Worm (Caenorhabditis elegans) whole organism, L4 larva: Measurements from ENCODE around the gene chil-17.

ENCODE experiments used
- D1046.2 ChIP-seq: fragments of 200-800 bp; sonication (Bioruptor generic); IDR thresholded peaks from 2 replicates; pipeline ENCODE4 v1.3.6; 2022; ENCODE audit warnings: missing genetic modification characterization, missing compliant biosample characterization
- F10B5.3 ChIP-seq: sonication (generic microtip); optimal IDR thresholded peaks from 2 replicates; lab custom pipeline; 2016; ENCODE audit warnings: mild to moderate bottlenecking, missing genetic modification characterization, missing compliant biosample characterization
- F37D6.2 ChIP-seq: sonication (generic microtip); optimal IDR thresholded peaks from 2 replicates; lab custom pipeline; 2016; ENCODE audit warnings: mild to moderate bottlenecking, missing genetic modification characterization, missing compliant biosample characterization
- T20F7.1 ChIP-seq: fragments of 200-800 bp; sonication (Bioruptor generic); optimal IDR thresholded peaks from 2 replicates; lab custom pipeline; 2018; ENCODE audit warnings: mild to moderate bottlenecking, missing genetic modification characterization, missing compliant biosample characterization
- Y5F2A.4 ChIP-seq: fragments of 200-800 bp; sonication (Bioruptor generic); optimal IDR thresholded peaks from 2 replicates; lab custom pipeline; 2018; ENCODE audit warnings: mild to moderate bottlenecking, missing genetic modification characterization, missing compliant biosample characterization
- ZK337.2 ChIP-seq: fragments of 200-800 bp; sonication (Bioruptor generic); IDR thresholded peaks from 2 replicates; pipeline ENCODE4 v1.3.6; 2022; ENCODE audit warnings: missing genetic modification reagents, missing genetic modification characterization, missing compliant biosample characterization
- aha-1 ChIP-seq: fragments of 150-350 bp; peaks from one replicate; lab custom pipeline; 2014; ENCODE audit warnings: missing biosample characterization, missing genetic modification characterization
- ama-1 ChIP-seq: fragments of 150-350 bp; optimal IDR thresholded peaks from 2 replicates; lab custom pipeline; 2014; ENCODE audit warnings: inconsistent platforms, mixed read lengths
- attf-4 ChIP-seq: sonication (generic microtip); optimal IDR thresholded peaks from 3 replicates; lab custom pipeline; 2017; ENCODE audit warnings: missing biosample characterization, missing genetic modification characterization
- ceh-32 ChIP-seq: sonication (generic microtip); optimal IDR thresholded peaks from 2 replicates; lab custom pipeline; 2016; ENCODE audit warnings: mild to moderate bottlenecking, missing genetic modification characterization, missing compliant biosample characterization; ENCODE audit not compliant: poor library complexity
- ceh-62 ChIP-seq: sonication (generic microtip); optimal IDR thresholded peaks from 2 replicates; lab custom pipeline; 2017; ENCODE audit warnings: missing biosample characterization, missing genetic modification characterization
- ces-1 ChIP-seq: fragments of 150-350 bp; sonication (generic microtip); optimal IDR thresholded peaks from 4 replicates; lab custom pipeline; 2014; ENCODE audit warnings: missing biosample characterization, missing genetic modification reagents, missing genetic modification characterization
- daf-16 ChIP-seq, 3 experiments: sonication (generic microtip); optimal IDR thresholded peaks; 2 replicates each; lab custom pipeline; 2016 to 2017; ENCODE audit warnings: missing genetic modification characterization in 3 of 3, missing genetic modification reagents in 3 of 3, mild to moderate bottlenecking in 2 of 3, missing compliant biosample characterization in 2 of 3, missing biosample characterization in 1 of 3, moderate library complexity in 1 of 3
- daf-19 ChIP-seq: fragments of 200-800 bp; sonication (Bioruptor generic); conservative IDR thresholded peaks from 2 replicates; pipeline ENCODE4 v1.3.6; 2022; ENCODE audit warnings: missing genetic modification characterization, missing compliant biosample characterization
- dmd-6 ChIP-seq: fragments of 200-800 bp; sonication (Bioruptor generic); IDR thresholded peaks from 2 replicates; pipeline ENCODE4 v1.3.6; 2022; ENCODE audit warnings: missing genetic modification reagents, missing genetic modification characterization, missing compliant biosample characterization
- dve-1 ChIP-seq: sonication (generic microtip); optimal IDR thresholded peaks from 2 replicates; lab custom pipeline; 2017; ENCODE audit warnings: antibody characterized with exemption, mild to moderate bottlenecking, missing genetic modification characterization, missing compliant biosample characterization; ENCODE audit not compliant: insufficient read depth
- egl-43 ChIP-seq: fragments of 200-800 bp; sonication (Bioruptor generic); IDR thresholded peaks from 2 replicates; pipeline ENCODE4 v1.3.6; 2022; ENCODE audit warnings: missing genetic modification reagents, missing genetic modification characterization, missing compliant biosample characterization
- fkh-10 ChIP-seq: fragments of 150-350 bp; optimal IDR thresholded peaks from 2 replicates; lab custom pipeline; 2014; ENCODE audit warnings: missing biosample characterization, missing genetic modification reagents, missing genetic modification characterization
- hif-1 ChIP-seq, 2 experiments: sonication (generic microtip); optimal IDR thresholded peaks; 2 replicates each; lab custom pipeline; 2016 to 2017; ENCODE audit warnings: missing compliant biosample characterization in 2 of 2, missing genetic modification characterization in 2 of 2, missing genetic modification reagents in 2 of 2, missing genotype in 2 of 2, mild to moderate bottlenecking in 1 of 2
- hlh-11 ChIP-seq: fragments of 200-800 bp; sonication (Bioruptor generic); optimal IDR thresholded peaks from 2 replicates; lab custom pipeline; 2018; ENCODE audit warnings: mild to moderate bottlenecking, missing genetic modification characterization, missing compliant biosample characterization
- hlh-30 ChIP-seq: sonication (generic microtip); optimal IDR thresholded peaks from 2 replicates; lab custom pipeline; 2017; ENCODE audit warnings: antibody characterized with exemption, mild to moderate bottlenecking, missing genetic modification characterization, missing compliant biosample characterization; ENCODE audit not compliant: insufficient read depth
- lim-7 ChIP-seq: fragments of 200-800 bp; sonication (Bioruptor generic); IDR thresholded peaks from 2 replicates; pipeline ENCODE4 v1.3.6; 2022; ENCODE audit warnings: missing genetic modification characterization, missing compliant biosample characterization
- lin-1 ChIP-seq: fragments of 200-800 bp; sonication (Bioruptor generic); IDR thresholded peaks from 2 replicates; pipeline ENCODE4 v1.3.6; 2022; ENCODE audit warnings: missing genetic modification reagents, missing genetic modification characterization, missing compliant biosample characterization
- madf-5 ChIP-seq, 2 experiments: fragments of 200-800 bp; sonication (Bioruptor generic); IDR thresholded peaks; 2 replicates each; pipeline ENCODE4 v1.3.6; 2022; ENCODE audit warnings: missing compliant biosample characterization in 2 of 2, missing genetic modification characterization in 2 of 2
- mdl-1 ChIP-seq, 2 experiments: fragments of 150-350 bp in 1 of 2; sonication (generic microtip) in 1 of 2; optimal IDR thresholded peaks; 2 replicates each; lab custom pipeline; 2014 to 2017; ENCODE audit warnings: missing biosample characterization in 2 of 2, missing genetic modification characterization in 2 of 2
- mxl-3 ChIP-seq: fragments of 200-800 bp; sonication (Bioruptor generic); optimal IDR thresholded peaks from 2 replicates; lab custom pipeline; 2018; ENCODE audit warnings: mild to moderate bottlenecking, missing genetic modification characterization, missing compliant biosample characterization
- nhr-102 ChIP-seq: sonication (generic microtip); optimal IDR thresholded peaks from 2 replicates; lab custom pipeline; 2016; ENCODE audit warnings: mild to moderate bottlenecking, missing genetic modification characterization, moderate library complexity, missing compliant biosample characterization
- nhr-11 ChIP-seq: fragments of 150-350 bp; optimal IDR thresholded peaks from 2 replicates; lab custom pipeline; 2014; ENCODE audit warnings: missing biosample characterization, missing genetic modification characterization
- nhr-237 ChIP-seq: sonication (generic microtip); optimal IDR thresholded peaks from 2 replicates; lab custom pipeline; 2017; ENCODE audit warnings: missing biosample characterization, missing genetic modification characterization
- nhr-28 ChIP-seq: fragments of 150-350 bp; optimal IDR thresholded peaks from 2 replicates; lab custom pipeline; 2014; ENCODE audit warnings: missing biosample characterization, missing genetic modification characterization
- nhr-42 ChIP-seq: fragments of 200-800 bp; sonication (Bioruptor generic); IDR thresholded peaks from 2 replicates; pipeline ENCODE4 v1.3.6; 2022; ENCODE audit warnings: missing genetic modification characterization, missing compliant biosample characterization
- nhr-77 ChIP-seq: fragments of 150-350 bp; optimal IDR thresholded peaks from 2 replicates; lab custom pipeline; 2014; ENCODE audit warnings: missing biosample characterization, missing genetic modification characterization
- pha-4 ChIP-seq, 2 experiments: fragments of 150-350 bp in 1 of 2; fragments of 200-800 bp in 1 of 2; sonication (Bioruptor generic) in 1 of 2; IDR thresholded peaks in 1 of 2; optimal IDR thresholded peaks in 1 of 2; 2 replicates each; pipeline versions ENCODE4 v1.3.6 to Lab custom; 2014 to 2022; ENCODE audit warnings: missing genetic modification characterization in 2 of 2, missing genetic modification reagents in 2 of 2, missing biosample characterization in 1 of 2, missing compliant biosample characterization in 1 of 2
- pqm-1 ChIP-seq: sonication (generic microtip); optimal IDR thresholded peaks from 2 replicates; lab custom pipeline; 2017; ENCODE audit warnings: missing biosample characterization, missing genetic modification characterization
- rbr-2 ChIP-seq: sonication (generic microtip); optimal IDR thresholded peaks from 2 replicates; lab custom pipeline; 2016; ENCODE audit warnings: missing genotype, missing genetic modification characterization, missing compliant biosample characterization
- sdz-12 ChIP-seq: fragments of 200-800 bp; sonication (Bioruptor generic); optimal IDR thresholded peaks from 2 replicates; lab custom pipeline; 2018; ENCODE audit warnings: mild to moderate bottlenecking, missing genetic modification characterization, missing compliant biosample characterization
- skn-1 ChIP-seq: fragments of 150-350 bp; optimal IDR thresholded peaks from 2 replicates; lab custom pipeline; 2014; ENCODE audit warnings: missing biosample characterization, missing genetic modification characterization
- snpc-4 ChIP-seq: fragments of 150-350 bp; optimal IDR thresholded peaks from 2 replicates; lab custom pipeline; 2014; ENCODE audit warnings: missing biosample characterization, missing genetic modification characterization
- spr-1 ChIP-seq: sonication (generic microtip); optimal IDR thresholded peaks from 2 replicates; lab custom pipeline; 2016; ENCODE audit warnings: mild to moderate bottlenecking, missing genetic modification characterization, missing compliant biosample characterization
- spr-3 ChIP-seq: fragments of 200-800 bp; sonication (Bioruptor generic); optimal IDR thresholded peaks from 2 replicates; lab custom pipeline; 2018; ENCODE audit warnings: mild to moderate bottlenecking, missing genetic modification characterization, missing compliant biosample characterization
- tag-97 ChIP-seq: fragments of 200-800 bp; sonication (Bioruptor generic); IDR thresholded peaks from 2 replicates; pipeline ENCODE4 v1.3.6; 2022; ENCODE audit warnings: missing genetic modification characterization, missing compliant biosample characterization
- tra-1 ChIP-seq: fragments of 200-800 bp; sonication (Bioruptor generic); IDR thresholded peaks from 2 replicates; pipeline ENCODE4 v1.3.6; 2022; ENCODE audit warnings: missing genetic modification reagents, missing genetic modification characterization, missing compliant biosample characterization
- unc-62 ChIP-seq, 3 experiments: fragments of 150-350 bp in 1 of 3; sonication (generic microtip); optimal IDR thresholded peaks in 2 of 3; peaks in 1 of 3; 1 replicate in 1 of 3; 2 replicates in 2 of 3; lab custom pipeline; 2014 to 2017; ENCODE audit warnings: missing biosample characterization in 3 of 3, missing genetic modification characterization in 3 of 3, missing genetic modification reagents in 3 of 3, missing genotype in 1 of 3
- zfp-3 ChIP-seq: fragments of 200-800 bp; sonication (Bioruptor generic); conservative IDR thresholded peaks from 2 replicates; pipeline ENCODE4 v1.3.6; 2022; ENCODE audit warnings: missing genetic modification reagents, missing genetic modification characterization, missing compliant biosample characterization
- zip-11 ChIP-seq: fragments of 200-800 bp; sonication (Bioruptor generic); IDR thresholded peaks from 2 replicates; pipeline ENCODE4 v1.3.6; 2022; ENCODE audit warnings: missing genetic modification characterization, missing compliant biosample characterization
- zip-2 ChIP-seq: fragments of 150-350 bp; optimal IDR thresholded peaks from 2 replicates; lab custom pipeline; 2014; ENCODE audit warnings: missing biosample characterization, missing genetic modification characterization
- ztf-11 ChIP-seq: fragments of 150-350 bp; optimal IDR thresholded peaks from 2 replicates; lab custom pipeline; 2014; ENCODE audit warnings: missing biosample characterization, missing genetic modification characterization

The chil-17 gene

ce11 chrII:9485081-9485730, 45.2 kb upstream of the chil-17 start (continued):
- no peak for TF ChIP-seq sdz-12 (GFP tag; lab: Kevin White, UChicago)
- TF ChIP-seq nhr-42 (GFP tag; lab: Robert Waterston, UW), result no peak
- peak; percentile 75 for TF ChIP-seq nhr-28
- no peak for TF ChIP-seq F10B5.3 (tag; lab: Kevin White, UChicago)
- TF ChIP-seq daf-19 (GFP tag; lab: Robert Waterston, UW), result no peak
- no peak for TF ChIP-seq skn-1 (tag; lab: Kevin White, UChicago)
- TF ChIP-seq snpc-4, result no peak
- no peak for TF ChIP-seq ceh-62 (tag; lab: Kevin White, UChicago)
- no peak for TF ChIP-seq lin-1 (GFP tag; lab: Robert Waterston, UW)
- no peak for TF ChIP-seq T20F7.1 (GFP tag; lab: Kevin White, UChicago)
- TF ChIP-seq ces-1 (GFP tag; lab: Kevin White, UChicago), result no peak
- TF ChIP-seq hlh-30 (tag; lab: Kevin White, UChicago), result no peak

ce11 chrII:9483342-9483741, 43.4 kb upstream of the chil-17 start:
- no peak for TF ChIP-seq nhr-11 (tag; lab: Kevin White, UChicago)
- no peak for TF ChIP-seq nhr-237 (tag; lab: Kevin White, UChicago)
- TF ChIP-seq spr-3 (GFP tag; lab: Kevin White, UChicago), result no peak
- peak; percentile 37 for TF ChIP-seq aha-1 (tag; lab: Kevin White, UChicago)
- no peak for TF ChIP-seq spr-1 (tag; lab: Kevin White, UChicago)
- no peak for TF ChIP-seq hlh-30 (tag; lab: Kevin White, UChicago)
- no peak for TF ChIP-seq fkh-10 (GFP tag; lab: Kevin White, UChicago)
- TF ChIP-seq madf-5 (GFP tag; IDR thresholded peaks at IDR 0.05; lab: Robert Waterston, UW), result no peak
- TF ChIP-seq ztf-11 (tag; lab: Kevin White, UChicago), result no peak
- peak; percentile 39 for TF ChIP-seq dve-1 (tag; lab: Kevin White, UChicago)
- TF ChIP-seq dmd-6 (GFP tag; lab: Robert Waterston, UW), result peak; percentile 66
- peak; percentile 17 for TF ChIP-seq pqm-1
- TF ChIP-seq ama-1 (lab: Kevin White, UChicago), result no peak
- TF ChIP-seq zfp-3 (GFP tag; lab: Robert Waterston, UW), result no peak
- TF ChIP-seq D1046.2 (GFP tag; lab: Robert Waterston, UW), result no peak
- no peak for TF ChIP-seq mxl-3 (GFP tag; lab: Kevin White, UChicago)
- peak; percentile 30 for TF ChIP-seq hlh-11 (tag; lab: Kevin White, UChicago)
- TF ChIP-seq tag-97 (GFP tag; lab: Robert Waterston, UW), result no peak
- TF ChIP-seq zip-11 (GFP tag; lab: Robert Waterston, UW), result no peak
- peak; percentile 54 for TF ChIP-seq nhr-28
- TF ChIP-seq nhr-102, result no peak
- TF ChIP-seq ceh-32 (tag; lab: Kevin White, UChicago), result no peak
- TF ChIP-seq nhr-77 (tag; lab: Kevin White, UChicago), result no peak
- TF ChIP-seq skn-1 (tag; lab: Kevin White, UChicago), result no peak
- peak in 1 of 2 experiments; percentile 21 for TF ChIP-seq daf-16 (GFP tag; optimal IDR thresholded peaks at IDR 0.05; lab: Kevin White, UChicago)
- peak; percentile 78 for TF ChIP-seq daf-16 (tag; optimal IDR thresholded peaks at IDR 0.05; lab: Kevin White, UChicago)
- TF ChIP-seq zip-2 (tag; lab: Kevin White, UChicago), result no peak
- TF ChIP-seq Y5F2A.4 (GFP tag; lab: Kevin White, UChicago), result no peak
- no peak for TF ChIP-seq tra-1 (GFP tag; lab: Robert Waterston, UW)
- TF ChIP-seq attf-4, result no peak
- TF ChIP-seq egl-43, result no peak
- TF ChIP-seq ces-1 (GFP tag; lab: Kevin White, UChicago), result no peak
- TF ChIP-seq pha-4 (GFP tag; IDR thresholded peaks at IDR 0.05; lab: Robert Waterston, UW), result no peak
- no peak for TF ChIP-seq pha-4 (tag; optimal IDR thresholded peaks at IDR 0.05; lab: Kevin White, UChicago)
- TF ChIP-seq unc-62 (GFP tag; optimal IDR thresholded peaks at IDR 0.05 in 1 of 2; lab: Kevin White, UChicago), result peak in 1 of 2 experiments; percentile 90
- TF ChIP-seq unc-62 (tag; optimal IDR thresholded peaks at IDR 0.05; lab: Kevin White, UChicago), result no peak
- no peak for TF ChIP-seq ZK337.2
- TF ChIP-seq mdl-1 (tag; optimal IDR thresholded peaks at IDR 0.05; lab: Kevin White, UChicago), result no peak
- peak; percentile 42; the same call in 1 of the 2 replicates for TF ChIP-seq lin-1 (GFP tag; lab: Robert Waterston, UW)
- TF ChIP-seq F37D6.2 (tag; lab: Kevin White, UChicago), result no peak
- no peak for TF ChIP-seq sdz-12 (GFP tag; lab: Kevin White, UChicago)
- TF ChIP-seq lim-7 (GFP tag; lab: Robert Waterston, UW), result no peak
- TF ChIP-seq rbr-2, result no peak
- TF ChIP-seq hif-1 (tag; optimal IDR thresholded peaks at IDR 0.05; lab: Kevin White, UChicago), result peak in 1 of 2 experiments; percentile 59
